Fruit fly (Drosophila melanogaster) whole organism: ENCODE data around the gene mmd.

ENCODE experiments used
- CG8478 ChIP-seq: fragments of >200 bp; optimal IDR thresholded peaks from 2 replicates; lab custom pipeline; 2018; ENCODE audit warnings: inconsistent platforms
- pan ChIP-seq: fragments of >200 bp; optimal IDR thresholded peaks from 2 replicates; lab custom pipeline; 2017
- psq ChIP-seq: fragments of >200 bp; optimal IDR thresholded peaks from 2 replicates; lab custom pipeline; 2017

dm6 chrX:15992527-15992897 is 19.6 kb upstream of the mmd start:
- TF ChIP-seq pan (lab: Kevin White, UChicago) (no peak), CG8478 (lab: Kevin White, UChicago) (no peak), psq (lab: Kevin White, UChicago) (no peak)
